Worm (Caenorhabditis elegans) whole organism, early embryonic: Measurements from ENCODE around the gene hpo-26.

Source experiments
- ama-1 ChIP-seq: fragments of 150-350 bp; optimal IDR thresholded peaks from 2 replicates; lab custom pipeline; 2014
- flt-1 ChIP-seq: fragments of 200-800 bp; sonication (Bioruptor generic); IDR thresholded peaks from 2 replicates; pipeline ENCODE4 v1.3.6; 2022; ENCODE audit warnings: missing genetic modification characterization, missing compliant biosample characterization

- no peak for TF ChIP-seq ama-1 (lab: Kevin White, UChicago)
- no peak for TF ChIP-seq flt-1
Measured at ce11 chrV:6538323-6538722, 5.5 kb upstream of the hpo-26 start.
